Fruit fly (Drosophila melanogaster) whole organism, embryonic: ENCODE measurements around the gene OS9.

ENCODE experiments used
- Adf1 ChIP-seq: fragments of 200-800 bp; sonication (Bioruptor generic); IDR thresholded peaks from 2 replicates; pipeline ENCODE4 v1.3.6; 2022; ENCODE audit warnings: missing biosample characterization, missing genetic modification characterization
- Atf6 ChIP-seq: fragments of 200-800 bp; sonication (Bioruptor generic); IDR thresholded peaks from 2 replicates; pipeline ENCODE4 v1.3.6; 2022; ENCODE audit warnings: missing biosample characterization, missing genetic modification characterization
- BEAF-32 ChIP-seq: fragments of 200-800 bp; sonication (Bioruptor generic); optimal IDR thresholded peaks from 3 replicates; lab custom pipeline; 2017; ENCODE audit warnings: missing biosample characterization, missing genetic modification characterization, mild to moderate bottlenecking, moderate library complexity, missing genetic modification reagents
- Bdp1 ChIP-seq: fragments of 200-800 bp; sonication (Bioruptor generic); optimal IDR thresholded peaks from 3 replicates; lab custom pipeline; 2016; ENCODE audit warnings: missing biosample characterization, missing genetic modification characterization
- Blimp-1 ChIP-seq: fragments of 200-800 bp; sonication (Bioruptor generic); optimal IDR thresholded peaks from 3 replicates; lab custom pipeline; 2018; ENCODE audit warnings: missing biosample characterization, missing genetic modification characterization, mild to moderate bottlenecking, moderate library complexity, missing genetic modification reagents
- CG10147 ChIP-seq: fragments of 200-800 bp; sonication (Bioruptor generic); optimal IDR thresholded peaks from 2 replicates; lab custom pipeline; 2019; ENCODE audit warnings: missing biosample characterization, mild to moderate bottlenecking, missing genetic modification characterization, moderate library complexity
- CG10267 ChIP-seq: fragments of 200-800 bp; sonication (Bioruptor generic); optimal IDR thresholded peaks from 2 replicates; lab custom pipeline; 2018; ENCODE audit warnings: missing biosample characterization, mild to moderate bottlenecking, missing genetic modification characterization, moderate library complexity
- CG13296 ChIP-seq: fragments of 200-800 bp; sonication (Bioruptor generic); optimal IDR thresholded peaks from 3 replicates; lab custom pipeline; 2018; ENCODE audit warnings: missing biosample characterization, mild to moderate bottlenecking, missing genetic modification characterization
- CG15696 ChIP-seq: fragments of 200-800 bp; sonication (Bioruptor generic); optimal IDR thresholded peaks from 2 replicates; lab custom pipeline; 2019; ENCODE audit warnings: missing biosample characterization, mild to moderate bottlenecking, missing genetic modification characterization, moderate library complexity
- CG17612 ChIP-seq: fragments of 200-800 bp; sonication (Bioruptor generic); IDR thresholded peaks from 2 replicates; pipeline ENCODE4 v1.3.6; 2022; ENCODE audit warnings: missing biosample characterization, missing genetic modification characterization
- CG17802 ChIP-seq: fragments of 200-800 bp; sonication (Bioruptor generic); optimal IDR thresholded peaks from 2 replicates; lab custom pipeline; 2018; ENCODE audit warnings: missing biosample characterization, mild to moderate bottlenecking, missing genetic modification characterization, moderate library complexity
- CG18011 ChIP-seq: fragments of 200-800 bp; sonication (Bioruptor generic); optimal IDR thresholded peaks from 2 replicates; lab custom pipeline; 2017; ENCODE audit warnings: missing biosample characterization, missing genetic modification characterization, mild to moderate bottlenecking, moderate library complexity, missing genotype
- CG4404 ChIP-seq: fragments of 200-800 bp; sonication (Bioruptor generic); IDR thresholded peaks from 2 replicates; pipeline ENCODE4 v1.3.6; 2022; ENCODE audit warnings: missing biosample characterization, missing genetic modification characterization
- CG7786 ChIP-seq: fragments of 200-800 bp; sonication (Bioruptor generic); optimal IDR thresholded peaks from 2 replicates; lab custom pipeline; 2016; ENCODE audit warnings: missing biosample characterization, missing genetic modification characterization
- CG7839 ChIP-seq: fragments of 200-800 bp; sonication (Bioruptor generic); optimal IDR thresholded peaks from 3 replicates; lab custom pipeline; 2018; ENCODE audit warnings: missing biosample characterization, mild to moderate bottlenecking, missing genetic modification characterization, moderate library complexity
- CG8359 ChIP-seq: fragments of 200-800 bp; sonication (Bioruptor generic); optimal IDR thresholded peaks from 2 replicates; lab custom pipeline; 2017; ENCODE audit warnings: missing biosample characterization, mild to moderate bottlenecking, missing genetic modification characterization, borderline replicate concordance
- CG8388 ChIP-seq: fragments of 200-800 bp; sonication (Bioruptor generic); optimal IDR thresholded peaks from 2 replicates; lab custom pipeline; 2019; ENCODE audit warnings: missing biosample characterization, mild to moderate bottlenecking, missing genetic modification characterization, moderate library complexity
- CG8944 ChIP-seq: fragments of 200-800 bp; sonication (Bioruptor generic); optimal IDR thresholded peaks from 3 replicates; lab custom pipeline; 2016; ENCODE audit warnings: missing biosample characterization, missing genetic modification characterization
- CG9817 ChIP-seq: fragments of 200-800 bp; sonication (Bioruptor generic); optimal IDR thresholded peaks from 2 replicates; lab custom pipeline; 2018; ENCODE audit warnings: missing biosample characterization, mild to moderate bottlenecking, missing genetic modification characterization, moderate library complexity
- CG9932 ChIP-seq: fragments of 200-800 bp; sonication (Bioruptor generic); IDR thresholded peaks from 2 replicates; pipeline ENCODE4 v1.3.6; 2022; ENCODE audit warnings: missing biosample characterization, missing genetic modification characterization
- Dip2 ChIP-seq: fragments of 200-800 bp; sonication (Bioruptor generic); IDR thresholded peaks from 2 replicates; pipeline ENCODE4 v1.3.6; 2022; ENCODE audit warnings: missing biosample characterization, missing genetic modification characterization
- Dll ChIP-seq: fragments of 200-800 bp; sonication (Bioruptor generic); IDR thresholded peaks from 4 replicates; pipeline ENCODE4 v1.3.6; 2022; ENCODE audit warnings: missing biosample characterization, missing genetic modification characterization; ENCODE audit not compliant: partially characterized antibody
- Dref ChIP-seq: fragments of 200-800 bp; sonication (Bioruptor generic); IDR thresholded peaks from 2 replicates; pipeline ENCODE4 v1.3.6; 2022; ENCODE audit warnings: missing biosample characterization, missing genetic modification characterization
- E2f2 ChIP-seq: fragments of 200-800 bp; sonication (Bioruptor generic); IDR thresholded peaks from 2 replicates; pipeline ENCODE4 v1.3.6; 2022; ENCODE audit warnings: missing biosample characterization, missing genetic modification characterization
- Elba2 ChIP-seq: fragments of 200-800 bp; sonication (Bioruptor generic); optimal IDR thresholded peaks from 3 replicates; lab custom pipeline; 2016; ENCODE audit warnings: missing biosample characterization, missing genetic modification characterization
- GATAe ChIP-seq: fragments of 200-800 bp; sonication (Bioruptor generic); conservative IDR thresholded peaks from 2 replicates; pipeline ENCODE4 v1.3.6; 2022; ENCODE audit warnings: missing biosample characterization, missing genetic modification characterization
- HmgD ChIP-seq: fragments of 200-800 bp; sonication (Bioruptor generic); optimal IDR thresholded peaks from 3 replicates; lab custom pipeline; 2016; ENCODE audit warnings: missing biosample characterization, missing genetic modification characterization
- Neu2 ChIP-seq: fragments of 200-800 bp; sonication (Bioruptor generic); optimal IDR thresholded peaks from 3 replicates; lab custom pipeline; 2016; ENCODE audit warnings: missing biosample characterization, missing genetic modification characterization, borderline replicate concordance
- NfI ChIP-seq: fragments of 200-800 bp; sonication (Bioruptor generic); optimal IDR thresholded peaks from 3 replicates; lab custom pipeline; 2018; ENCODE audit warnings: missing biosample characterization, mild to moderate bottlenecking, missing genetic modification characterization, moderate library complexity
- Six4 ChIP-seq: fragments of 200-800 bp; sonication (Bioruptor generic); optimal IDR thresholded peaks from 2 replicates; lab custom pipeline; 2016; ENCODE audit warnings: missing biosample characterization, missing genetic modification characterization
- Spps ChIP-seq: fragments of 200-800 bp; sonication (Bioruptor generic); optimal IDR thresholded peaks from 2 replicates; lab custom pipeline; 2018; ENCODE audit warnings: missing biosample characterization, mild to moderate bottlenecking, missing genetic modification characterization
- ac ChIP-seq: fragments of 200-800 bp; sonication (Bioruptor generic); optimal IDR thresholded peaks from 3 replicates; lab custom pipeline; 2017; ENCODE audit warnings: missing biosample characterization, mild to moderate bottlenecking, missing genetic modification characterization
- disco-r ChIP-seq: fragments of 200-800 bp; sonication (Bioruptor generic); optimal IDR thresholded peaks from 2 replicates; lab custom pipeline; 2016; ENCODE audit warnings: missing biosample characterization, missing genetic modification characterization
- eve ChIP-seq, 2 experiments: fragments of >200 bp; optimal IDR thresholded peaks; 2 replicates each; lab custom pipeline; 2017; ENCODE audit warnings: missing biosample characterization in 2 of 2, missing genetic modification characterization in 2 of 2
- fu2 ChIP-seq: fragments of 200-800 bp; sonication (Bioruptor generic); optimal IDR thresholded peaks from 2 replicates; lab custom pipeline; 2016; ENCODE audit warnings: missing biosample characterization, missing genetic modification characterization
- gfzf ChIP-seq: fragments of 200-800 bp; sonication (Bioruptor generic); optimal IDR thresholded peaks from 2 replicates; lab custom pipeline; 2016; ENCODE audit warnings: missing biosample characterization, mild to moderate bottlenecking, missing genetic modification characterization, moderate library complexity
- ham ChIP-seq: fragments of 200-800 bp; sonication (Bioruptor generic); IDR thresholded peaks from 2 replicates; pipeline ENCODE4 v1.3.6; 2022; ENCODE audit warnings: missing biosample characterization, missing genetic modification characterization
- hb ChIP-seq: fragments of 200-800 bp; sonication (Bioruptor generic); IDR thresholded peaks from 3 replicates; pipeline ENCODE4 v1.3.6; 2022; ENCODE audit warnings: missing biosample characterization, missing genetic modification characterization; ENCODE audit not compliant: partially characterized antibody
- ind ChIP-seq: fragments of 200-800 bp; sonication (Bioruptor generic); optimal IDR thresholded peaks from 3 replicates; lab custom pipeline; 2016; ENCODE audit warnings: missing biosample characterization, missing genetic modification characterization
- insv ChIP-seq, 2 experiments: fragments of 200-800 bp; sonication (Bioruptor generic); optimal IDR thresholded peaks; 3 replicates each; lab custom pipeline; 2016 to 2018; ENCODE audit warnings: missing biosample characterization in 2 of 2, missing genetic modification characterization in 2 of 2
- kah ChIP-seq: fragments of 200-800 bp; sonication (Bioruptor generic); optimal IDR thresholded peaks from 2 replicates; lab custom pipeline; 2018; ENCODE audit warnings: missing biosample characterization, mild to moderate bottlenecking, missing genetic modification characterization
- lmd ChIP-seq: fragments of 200-800 bp; sonication (Bioruptor generic); IDR thresholded peaks from 2 replicates; pipeline ENCODE4 v1.3.6; 2022; ENCODE audit warnings: missing biosample characterization, missing genetic modification characterization
- lov ChIP-seq, 2 experiments: fragments of 200-800 bp in 1 of 2; fragments of >200 bp in 1 of 2; sonication (Bioruptor generic) in 1 of 2; IDR thresholded peaks in 1 of 2; optimal IDR thresholded peaks in 1 of 2; 2 replicates in 1 of 2; 3 replicates in 1 of 2; pipeline versions ENCODE4 v1.3.6 to Lab custom; 2017 to 2022; ENCODE audit warnings: missing biosample characterization in 1 of 2, missing genetic modification characterization in 1 of 2
- nerfin-1 ChIP-seq: fragments of 200-800 bp; sonication (Bioruptor generic); optimal IDR thresholded peaks from 3 replicates; lab custom pipeline; 2019; ENCODE audit warnings: missing biosample characterization, mild to moderate bottlenecking, missing genetic modification characterization, moderate library complexity
- pita ChIP-seq: fragments of 200-800 bp; sonication (Bioruptor generic); optimal IDR thresholded peaks from 2 replicates; lab custom pipeline; 2017; ENCODE audit warnings: missing biosample characterization, mild to moderate bottlenecking, missing genetic modification characterization
- pzg ChIP-seq: fragments of 200-800 bp; sonication (Bioruptor generic); optimal IDR thresholded peaks from 3 replicates; lab custom pipeline; 2018; ENCODE audit warnings: missing biosample characterization, mild to moderate bottlenecking, missing genetic modification characterization, moderate library complexity
- run ChIP-seq: fragments of 200-800 bp; sonication (Bioruptor generic); optimal IDR thresholded peaks from 3 replicates; lab custom pipeline; 2018; ENCODE audit warnings: missing biosample characterization, mild to moderate bottlenecking, missing genetic modification characterization
- trem ChIP-seq: fragments of 200-800 bp; optimal IDR thresholded peaks from 3 replicates; lab custom pipeline; 2019; ENCODE audit warnings: missing biosample characterization, mild to moderate bottlenecking, missing genetic modification characterization, moderate library complexity
- unpg ChIP-seq: fragments of 200-800 bp; sonication (Bioruptor generic); optimal IDR thresholded peaks from 3 replicates; lab custom pipeline; 2018; ENCODE audit warnings: missing biosample characterization, mild to moderate bottlenecking, missing genetic modification characterization, moderate library complexity
- wek ChIP-seq: fragments of 200-800 bp; sonication (Bioruptor generic); optimal IDR thresholded peaks from 3 replicates; lab custom pipeline; 2018; ENCODE audit warnings: missing biosample characterization, mild to moderate bottlenecking, missing genetic modification characterization, moderate library complexity

Gene OS9

DNA sequence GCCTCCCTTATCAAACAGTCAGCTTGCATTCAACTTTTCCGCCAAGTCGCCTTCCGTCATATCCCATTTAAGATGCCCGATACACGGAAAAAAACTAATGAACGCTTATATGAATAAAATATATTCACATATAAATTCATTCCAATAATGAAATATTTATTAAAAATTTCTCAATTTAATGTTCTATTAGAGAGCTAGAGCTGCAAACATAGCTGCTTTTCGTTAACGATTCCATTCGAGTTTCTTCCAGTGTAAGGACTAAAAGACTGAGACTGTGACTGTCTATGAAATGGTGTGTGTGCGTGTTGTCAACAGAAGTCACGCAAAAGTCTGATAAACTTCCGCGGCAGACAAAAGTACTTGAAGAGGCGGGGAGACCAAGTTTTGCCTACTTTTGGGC lies 36.2 kb downstream of the OS9 start (continued):
- TF ChIP-seq Six4 (no peak), CG15696 (no peak), insv (GFP tag; optimal IDR thresholded peaks at IDR 0.05; lab: Kevin White, UChicago) (no peak), gfzf (GFP tag; lab: Kevin White, UChicago) (no peak), CG9932 (GFP tag; lab: Robert Waterston, UW) (peak; percentile 16; the same call in 1 of the 2 replicates), Atf6 (peak; percentile 48; the same call in 1 of the 2 replicates), disco-r (GFP tag; lab: Kevin White, UChicago) (no peak), Dll (no peak), GATAe (GFP tag; lab: Robert Waterston, UW) (no peak), lov (optimal IDR thresholded peaks at IDR 0.05; lab: Kevin White, UChicago) (no peak), lov (GFP tag; IDR thresholded peaks at IDR 0.05; lab: Robert Waterston, UW) (no peak), trem (tag; lab: Kevin White, UChicago) (no peak), CG9817 (tag; lab: Kevin White, UChicago) (peak; percentile 20), NfI (peak; percentile 42), Dip2 (GFP tag; lab: Robert Waterston, UW) (no peak), nerfin-1 (tag; lab: Kevin White, UChicago) (no peak), kah (GFP tag; lab: Kevin White, UChicago) (peak; percentile 3), fu2 (GFP tag; lab: Kevin White, UChicago) (no peak), lmd (GFP tag; lab: Robert Waterston, UW) (peak; percentile 17; the same call in 1 of the 2 replicates), CG13296 (peak; percentile 42), CG17802 (no peak), eve (GFP tag; optimal IDR thresholded peaks at IDR 0.05; lab: Kevin White, UChicago) (no peak), HmgD (GFP tag; lab: Kevin White, UChicago) (no peak), CG7839 (tag; lab: Kevin White, UChicago) (peak; percentile 63), CG7786 (GFP tag; lab: Kevin White, UChicago) (no peak), Elba2 (GFP tag; lab: Kevin White, UChicago) (no peak), pzg (GFP tag; lab: Kevin White, UChicago) (no peak), E2f2 (0 out of 2 replicates have a peak, but pooled peaks have one; percentile 24), Dref (GFP tag; lab: Robert Waterston, UW) (no peak), CG18011 (GFP tag; lab: Kevin White, UChicago) (no peak), Adf1 (no peak), CG8388 (GFP tag; lab: Kevin White, UChicago) (peak; percentile 15), Bdp1 (GFP tag; lab: Kevin White, UChicago) (no peak), unpg (GFP tag; lab: Kevin White, UChicago) (peak; percentile 42), CG17612 (GFP tag; lab: Robert Waterston, UW) (no peak), run (tag; lab: Kevin White, UChicago) (no peak), ac (GFP tag; lab: Kevin White, UChicago) (no peak), hb (GFP tag; lab: Robert Waterston, UW) (no peak), pita (no peak), CG8359 (GFP tag; lab: Kevin White, UChicago) (no peak), CG4404 (GFP tag; lab: Robert Waterston, UW) (no peak), ind (peak; percentile 43), CG10147 (peak; percentile 34), wek (no peak), CG8944 (no peak), ham (GFP tag; lab: Robert Waterston, UW) (no peak), Neu2 (GFP tag; lab: Kevin White, UChicago) (no peak), Spps (no peak), Blimp-1 (peak; percentile 47), BEAF-32 (GFP tag; lab: Kevin White, UChicago) (no peak), CG10267 (tag; lab: Kevin White, UChicago) (peak; percentile 29)
